Worm (Caenorhabditis elegans) whole organism, L3 larva: ENCODE results near the gene srx-34.

ENCODE experiments used
- ZK546.5 ChIP-seq: sonication (generic microtip); optimal IDR thresholded peaks from 2 replicates; lab custom pipeline; 2017; ENCODE audit warnings: missing biosample characterization, missing genetic modification characterization
- aly-2 ChIP-seq: fragments of 150-350 bp; optimal IDR thresholded peaks from 2 replicates; lab custom pipeline; 2014; ENCODE audit warnings: missing biosample characterization, missing genetic modification characterization
- ama-1 ChIP-seq: fragments of 150-350 bp; optimal IDR thresholded peaks from 2 replicates; lab custom pipeline; 2018
- ceh-16 ChIP-seq: sonication (generic microtip); optimal IDR thresholded peaks from 2 replicates; lab custom pipeline; 2017; ENCODE audit warnings: missing biosample characterization, missing genetic modification characterization
- ceh-28 ChIP-seq: fragments of 150-350 bp; optimal IDR thresholded peaks from 2 replicates; lab custom pipeline; 2014; ENCODE audit warnings: missing biosample characterization, missing genetic modification reagents, missing genetic modification characterization
- daf-12 ChIP-seq: fragments of 150-350 bp; optimal IDR thresholded peaks from 2 replicates; lab custom pipeline; 2014; ENCODE audit warnings: missing biosample characterization, missing genetic modification reagents, missing genetic modification characterization
- egl-27 ChIP-seq: sonication (generic microtip); optimal IDR thresholded peaks from 4 replicates; lab custom pipeline; 2017; ENCODE audit warnings: missing biosample characterization, missing genetic modification reagents, missing genetic modification characterization
- elt-2 ChIP-seq: sonication (generic microtip); optimal IDR thresholded peaks from 2 replicates; lab custom pipeline; 2016; ENCODE audit warnings: missing genetic modification reagents, mild to moderate bottlenecking, missing genetic modification characterization, missing compliant biosample characterization
- fkh-10 ChIP-seq: sonication (generic microtip); optimal IDR thresholded peaks from 2 replicates; lab custom pipeline; 2017; ENCODE audit warnings: missing biosample characterization, missing genetic modification reagents, missing genetic modification characterization
- fkh-2 ChIP-seq: fragments of 150-350 bp; optimal IDR thresholded peaks from 2 replicates; lab custom pipeline; 2014; ENCODE audit warnings: missing biosample characterization, missing genetic modification reagents, missing genetic modification characterization
- fos-1 ChIP-seq: fragments of 150-350 bp; optimal IDR thresholded peaks from 2 replicates; lab custom pipeline; 2014; ENCODE audit warnings: missing biosample characterization, missing genetic modification characterization
- hmg-11 ChIP-seq: sonication (generic microtip); optimal IDR thresholded peaks from 2 replicates; lab custom pipeline; 2016; ENCODE audit warnings: missing genetic modification characterization, missing compliant biosample characterization
- jun-1 ChIP-seq: fragments of 150-350 bp; optimal IDR thresholded peaks from 2 replicates; lab custom pipeline; 2014; ENCODE audit warnings: missing biosample characterization, missing genetic modification reagents, missing genetic modification characterization
- lin-15B ChIP-seq: fragments of 150-350 bp; optimal IDR thresholded peaks from 2 replicates; lab custom pipeline; 2014; ENCODE audit warnings: missing biosample characterization, missing genetic modification characterization
- lin-39 ChIP-seq: fragments of 150-350 bp; optimal IDR thresholded peaks from 2 replicates; lab custom pipeline; 2018; ENCODE audit warnings: missing biosample characterization, missing genetic modification reagents, missing genetic modification characterization
- lsy-12 ChIP-seq: sonication (generic microtip); optimal IDR thresholded peaks from 2 replicates; lab custom pipeline; 2016; ENCODE audit warnings: mild to moderate bottlenecking, missing genetic modification characterization, missing compliant biosample characterization
- mdl-1 ChIP-seq: fragments of 150-350 bp; optimal IDR thresholded peaks from 2 replicates; lab custom pipeline; 2014; ENCODE audit warnings: missing biosample characterization, missing genetic modification characterization
- nfya-1 ChIP-seq: sonication (generic microtip); optimal IDR thresholded peaks from 2 replicates; lab custom pipeline; 2017; ENCODE audit warnings: missing genetic modification characterization, mild to moderate bottlenecking, missing compliant biosample characterization, antibody characterized with exemption, moderate library complexity; ENCODE audit not compliant: insufficient read depth
- nhr-12 ChIP-seq: fragments of 150-350 bp; optimal IDR thresholded peaks from 2 replicates; lab custom pipeline; 2014; ENCODE audit warnings: missing biosample characterization, missing genetic modification characterization
- nhr-25 ChIP-seq: sonication (generic microtip); optimal IDR thresholded peaks from 2 replicates; lab custom pipeline; 2017; ENCODE audit warnings: missing biosample characterization, missing genetic modification characterization
- nhr-43 ChIP-seq: sonication (generic microtip); optimal IDR thresholded peaks from 2 replicates; lab custom pipeline; 2016; ENCODE audit warnings: mild to moderate bottlenecking, missing genetic modification characterization, missing compliant biosample characterization; ENCODE audit not compliant: poor library complexity, severe bottlenecking
- nhr-67 ChIP-seq: fragments of 150-350 bp; optimal IDR thresholded peaks from 2 replicates; lab custom pipeline; 2014; ENCODE audit warnings: missing biosample characterization, missing genetic modification characterization
- nhr-77 ChIP-seq: fragments of 150-350 bp; optimal IDR thresholded peaks from 2 replicates; lab custom pipeline; 2014; ENCODE audit warnings: missing biosample characterization, missing genetic modification characterization
- pha-4 ChIP-seq: fragments of 150-350 bp; optimal IDR thresholded peaks from 2 replicates; lab custom pipeline; 2014; ENCODE audit warnings: missing biosample characterization, missing genetic modification reagents, missing genetic modification characterization
- pqm-1 ChIP-seq: fragments of 150-350 bp; optimal IDR thresholded peaks from 2 replicates; lab custom pipeline; 2017; ENCODE audit warnings: missing biosample characterization, missing genetic modification characterization, inconsistent platforms
- skn-1 ChIP-seq: fragments of 150-350 bp; optimal IDR thresholded peaks from 2 replicates; lab custom pipeline; 2014; ENCODE audit warnings: missing biosample characterization, missing genetic modification characterization
- snpc-4 ChIP-seq: fragments of 150-350 bp; optimal IDR thresholded peaks from 2 replicates; lab custom pipeline; 2014; ENCODE audit warnings: missing biosample characterization, missing genetic modification characterization
- tbx-2 ChIP-seq: sonication (generic microtip); optimal IDR thresholded peaks from 2 replicates; lab custom pipeline; 2016; ENCODE audit warnings: mild to moderate bottlenecking, missing genetic modification characterization, missing compliant biosample characterization
- unc-39 ChIP-seq: sonication (generic microtip); optimal IDR thresholded peaks from 4 replicates; lab custom pipeline; 2017; ENCODE audit warnings: missing biosample characterization, missing genetic modification characterization
- unc-62 ChIP-seq: fragments of 150-350 bp; sonication (generic microtip); optimal IDR thresholded peaks from 4 replicates; lab custom pipeline; 2014; ENCODE audit warnings: missing biosample characterization, missing genetic modification reagents, missing genetic modification characterization
- zag-1 ChIP-seq: fragments of 150-350 bp; optimal IDR thresholded peaks from 2 replicates; lab custom pipeline; 2014; ENCODE audit warnings: missing biosample characterization, missing genetic modification characterization
- ztf-11 ChIP-seq: fragments of 150-350 bp; optimal IDR thresholded peaks from 2 replicates; lab custom pipeline; 2014; ENCODE audit warnings: missing biosample characterization, missing genetic modification characterization
- ztf-4 ChIP-seq: fragments of 150-350 bp; optimal IDR thresholded peaks from 2 replicates; lab custom pipeline; 2014; ENCODE audit warnings: missing biosample characterization, missing genetic modification characterization

The srx-34 gene

DNA sequence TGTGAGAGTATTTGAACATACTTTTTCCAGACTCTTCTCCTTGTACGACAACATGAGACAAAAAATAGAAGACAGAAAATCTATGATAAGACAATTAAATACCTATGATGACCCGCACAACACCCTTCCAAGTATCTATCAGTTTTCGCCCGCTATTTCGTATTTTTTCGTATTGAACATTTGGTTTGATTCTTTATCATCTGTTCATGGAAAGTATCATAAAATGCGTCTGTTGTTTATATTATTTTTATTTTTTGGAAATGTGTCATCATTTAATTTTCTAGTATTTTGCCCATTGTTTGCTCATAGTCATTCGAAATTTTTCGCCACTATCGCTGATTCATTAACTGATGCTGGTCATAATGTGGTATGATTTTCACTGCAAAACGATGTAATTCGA is 37.0 kb upstream of the srx-34 start, which contains the start of gene ugt-39:
ugt-39 (plus strand) TSS at position 54 of the 400 bp plus-strand sequence.
- peak; percentile 69 for TF ChIP-seq pqm-1
- no peak for TF ChIP-seq ztf-11 (tag; lab: Kevin White, UChicago)
- no peak for TF ChIP-seq tbx-2 (tag; lab: Kevin White, UChicago)
- no peak for TF ChIP-seq nhr-25
- no peak for TF ChIP-seq nhr-12
- peak; percentile 38 for TF ChIP-seq skn-1 (tag; lab: Kevin White, UChicago)
- TF ChIP-seq elt-2 (tag; lab: Kevin White, UChicago), result peak; percentile 61

DNA sequence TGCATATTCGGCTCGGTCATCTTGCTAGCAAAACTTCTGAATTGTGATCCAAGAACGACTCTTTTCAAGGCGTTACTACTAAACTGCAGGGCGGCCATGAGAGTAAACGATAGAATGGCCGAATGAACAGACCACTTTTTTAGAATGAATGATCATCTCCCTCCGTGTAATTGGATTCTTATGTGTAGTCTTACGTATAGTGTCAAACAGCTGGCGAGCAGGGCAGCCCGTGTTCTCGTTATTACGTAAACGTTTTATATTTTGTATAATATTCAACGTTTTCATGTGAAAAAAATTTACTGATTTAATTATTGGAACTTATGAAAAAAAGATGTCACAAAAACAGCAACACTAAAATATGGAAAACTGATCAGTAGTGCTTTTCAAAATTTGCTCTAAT is 36.0 kb upstream of the srx-34 start, which contains the start of gene F10D2.10:
F10D2.10 (minus strand) TSS at position 101 of the 400 bp plus-strand sequence.
- TF ChIP-seq ama-1 (lab: Kevin White, UChicago) (no peak), hmg-11 (tag; lab: Kevin White, UChicago) (no peak), nhr-43 (no peak), aly-2 (tag; lab: Kevin White, UChicago) (no peak), egl-27 (tag; lab: Kevin White, UChicago) (no peak), mdl-1 (tag; lab: Kevin White, UChicago) (no peak), lsy-12 (tag; lab: Kevin White, UChicago) (no peak), daf-12 (no peak), ceh-28 (tag; lab: Kevin White, UChicago) (no peak), nhr-25 (no peak), snpc-4 (tag; lab: Kevin White, UChicago) (no peak), nhr-67 (no peak), pha-4 (tag; lab: Kevin White, UChicago) (no peak), nhr-77 (tag; lab: Kevin White, UChicago) (no peak), fkh-10 (GFP tag; lab: Kevin White, UChicago) (no peak), fkh-2 (no peak), zag-1 (tag; lab: Kevin White, UChicago) (no peak)

DNA sequence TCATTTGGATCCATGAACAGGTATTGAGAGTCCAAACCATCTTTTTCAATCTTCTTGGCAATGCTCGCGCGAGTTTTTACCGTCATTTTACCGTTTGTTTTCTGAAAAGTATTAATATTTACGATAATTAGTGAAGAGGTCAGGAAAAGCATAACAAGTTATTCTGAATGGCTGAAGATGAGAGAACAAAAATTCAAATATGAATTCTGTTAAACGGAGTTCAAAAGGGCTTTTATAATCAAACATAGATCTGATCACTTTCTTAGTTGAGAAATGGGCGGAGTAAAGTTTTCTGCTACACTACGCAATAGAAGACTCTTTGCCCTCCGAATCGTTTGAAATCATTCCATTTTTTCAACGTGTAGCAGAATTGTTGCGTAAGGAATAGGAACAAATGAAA is 33.0 kb upstream of the srx-34 start, which contains the start of gene fat-7:
fat-7 (minus strand) TSS at position 101 of the 400 bp plus-strand sequence.
- TF ChIP-seq unc-62 (GFP tag; lab: Kevin White, UChicago) (no peak), pqm-1 (no peak), lin-39 (tag; lab: Kevin White, UChicago) (no peak), ama-1 (lab: Kevin White, UChicago) (no peak), fos-1 (no peak)

DNA sequence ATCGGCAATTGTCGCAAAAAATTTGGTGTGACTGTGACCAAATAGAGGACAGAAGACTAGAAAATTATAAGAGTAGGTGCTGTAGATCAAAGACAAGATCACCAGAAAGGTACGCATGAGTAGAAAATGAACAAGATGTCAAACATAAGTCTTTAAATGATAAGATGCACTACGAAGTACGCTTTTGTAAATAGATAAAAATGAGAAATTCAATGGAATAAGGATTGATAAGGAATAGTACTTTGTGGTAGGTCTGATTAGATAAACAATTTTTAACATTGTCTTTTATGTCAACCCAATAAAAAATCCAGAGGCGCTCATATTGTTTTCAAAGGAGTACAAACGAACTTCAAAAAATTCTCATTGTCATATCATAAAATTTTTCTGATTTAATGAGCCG is 30.5 kb upstream of the srx-34 start, which contains the start of gene F10D2.8:
F10D2.8 (minus strand) TSS at position 145 of the 400 bp plus-strand sequence.
- TF ChIP-seq pqm-1, result peak; percentile 95
- no peak for TF ChIP-seq fkh-10 (GFP tag; lab: Kevin White, UChicago)
- peak; percentile 89 for TF ChIP-seq elt-2 (tag; lab: Kevin White, UChicago)
- peak; percentile 21 for TF ChIP-seq jun-1
- peak; percentile 35 for TF ChIP-seq pha-4 (tag; lab: Kevin White, UChicago)

DNA sequence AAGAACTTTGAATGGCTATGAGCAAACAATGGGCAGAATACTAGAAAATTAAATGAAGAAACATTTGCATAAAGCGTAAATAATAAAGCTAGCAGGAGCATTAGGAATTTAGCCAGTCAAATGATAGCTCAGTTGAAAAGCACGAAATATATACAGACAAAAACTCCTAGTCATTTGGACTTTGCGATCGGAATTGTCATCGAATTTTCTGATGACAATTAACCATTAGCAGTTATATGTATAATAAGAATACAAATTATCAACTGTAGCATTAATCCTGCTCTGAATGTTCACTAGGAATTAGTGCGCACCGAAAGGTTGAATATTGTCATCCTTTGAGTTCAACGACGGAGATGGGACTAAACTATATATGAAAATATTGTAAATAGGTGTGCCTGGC is 27.3 kb upstream of the srx-34 start, which contains the start of gene ugt-38:
ugt-38 (minus strand) TSS at position 101 of the 400 bp plus-strand sequence.
- TF ChIP-seq lsy-12 (tag; lab: Kevin White, UChicago) (no peak), aly-2 (tag; lab: Kevin White, UChicago) (no peak), lin-15B (no peak), hmg-11 (tag; lab: Kevin White, UChicago) (no peak), pqm-1 (no peak), ceh-16 (tag; lab: Kevin White, UChicago) (no peak), ztf-11 (tag; lab: Kevin White, UChicago) (no peak), unc-39 (tag; lab: Kevin White, UChicago) (no peak), jun-1 (no peak), ztf-4 (tag; lab: Kevin White, UChicago) (no peak), lin-39 (tag; lab: Kevin White, UChicago) (no peak), egl-27 (tag; lab: Kevin White, UChicago) (no peak), nfya-1 (tag; lab: Kevin White, UChicago) (no peak), fos-1 (no peak), snpc-4 (tag; lab: Kevin White, UChicago) (no peak), nhr-43 (no peak), ZK546.5 (no peak), nhr-67 (no peak), fkh-2 (no peak), ceh-28 (tag; lab: Kevin White, UChicago) (no peak)
